Worm (Caenorhabditis elegans): ENCODE measurements around the gene C07E3.9.

Gene C07E3.9

ce11 chrII:10373536-10374169, 23.1 kb downstream of the C07E3.9 start:
- TF ChIP-seq Y95B8A.8 (GFP tag; IDR thresholded peaks at IDR 0.05) (no peak), B0261.1 (tag; optimal IDR thresholded peaks at IDR 0.05) (no peak), pbrm-1 (GFP tag; IDR thresholded peaks at IDR 0.05) (no peak), F10E7.11 (tag; optimal IDR thresholded peaks at IDR 0.05) (no peak), F49E8.2 (tag; optimal IDR thresholded peaks at IDR 0.05; ENCODE audit: insufficient read depth) (no peak)

ce11 chrII:10374776-10375175, 24.2 kb downstream of the C07E3.9 start:
- TF ChIP-seq Y79H2A.3 (GFP tag; conservative IDR thresholded peaks at IDR 0.05), result no peak
- no peak for TF ChIP-seq hlh-12 (tag; optimal IDR thresholded peaks at IDR 0.05)
- no peak for TF ChIP-seq B0035.1 (tag; optimal IDR thresholded peaks at IDR 0.05)
- TF ChIP-seq mcd-1 (GFP tag; IDR thresholded peaks at IDR 0.05), result no peak
- TF ChIP-seq T07F8.4 (tag; optimal IDR thresholded peaks at IDR 0.05), result no peak
- no peak for TF ChIP-seq sptf-2 (GFP tag; optimal IDR thresholded peaks at IDR 0.05)
- TF ChIP-seq lin-40 (tag; optimal IDR thresholded peaks at IDR 0.05), result no peak
- TF ChIP-seq ama-1 (optimal IDR thresholded peaks at IDR 0.05), result no peak
- TF ChIP-seq ama-1 (GFP tag; optimal IDR thresholded peaks at IDR 0.05), result no peak
- no peak for TF ChIP-seq athp-1 (tag; optimal IDR thresholded peaks at IDR 0.05)
- no peak for TF ChIP-seq him-1 (tag; optimal IDR thresholded peaks at IDR 0.05)
- TF ChIP-seq hmg-1.2 (GFP tag; IDR thresholded peaks at IDR 0.05), result no peak

- TF ChIP-seq hmg-1.2 (GFP tag; IDR thresholded peaks at IDR 0.05) (peak; percentile 62), lsl-1 (GFP tag; optimal IDR thresholded peaks at IDR 0.05) (no peak), K12H6.12 (tag; optimal IDR thresholded peaks at IDR 0.05) (no peak), lin-35 (GFP tag; optimal IDR thresholded peaks at IDR 0.05) (no peak), zfh-2 (GFP tag; conservative IDR thresholded peaks at IDR 0.05) (no peak)
These were observed 27.3 kb downstream of the C07E3.9 start for ce11 chrII:10377901-10378300.

- TF ChIP-seq lsl-1 (GFP tag; optimal IDR thresholded peaks at IDR 0.05) (no peak), egrh-3 (GFP tag; IDR thresholded peaks at IDR 0.05) (0 out of 2 replicates have a peak, but pooled peaks have one; percentile 30), zfh-2 (GFP tag; conservative IDR thresholded peaks at IDR 0.05) (peak; percentile 53; the same call in 1 of the 2 replicates)
These were observed 29.0 kb downstream of the C07E3.9 start for ce11 chrII:10379546-10379945.

ce11 chrII:10382247-10382646, 31.7 kb downstream of the C07E3.9 start:
- TF ChIP-seq T07F8.4 (tag; optimal IDR thresholded peaks at IDR 0.05) (no peak), C17E4.6 (GFP tag; IDR thresholded peaks at IDR 0.05) (no peak), egrh-3 (GFP tag; IDR thresholded peaks at IDR 0.05) (peak; percentile 65; the same call in 1 of the 2 replicates), Y79H2A.3 (GFP tag; conservative IDR thresholded peaks at IDR 0.05) (no peak), F23B12.7 (tag; optimal IDR thresholded peaks at IDR 0.05; ENCODE audit: insufficient read depth) (no peak), K11D2.4 (GFP tag; IDR thresholded peaks at IDR 0.05) (peak; percentile 41; the same call in 1 of the 2 replicates), nhr-80 (tag; optimal IDR thresholded peaks at IDR 0.05) (peak; percentile 70), egl-44 (GFP tag; IDR thresholded peaks at IDR 0.05) (no peak), gei-17 (GFP tag; optimal IDR thresholded peaks at IDR 0.05) (peak; percentile 8), nhr-120 (GFP tag; IDR thresholded peaks at IDR 0.05) (no peak), F57C9.4 (tag; optimal IDR thresholded peaks at IDR 0.05) (no peak), F49E8.2 (tag; optimal IDR thresholded peaks at IDR 0.05; ENCODE audit: insufficient read depth) (no peak), efl-1 (GFP tag; optimal IDR thresholded peaks at IDR 0.05) (no peak), ztf-18 (tag; optimal IDR thresholded peaks at IDR 0.05) (no peak), zfh-2 (GFP tag; conservative IDR thresholded peaks at IDR 0.05) (peak; percentile 81), mes-4 (tag; optimal IDR thresholded peaks at IDR 0.05) (no peak), Y67H2A.10 (GFP tag; conservative IDR thresholded peaks at IDR 0.05) (no peak), ceh-58 (GFP tag; IDR thresholded peaks at IDR 0.05) (no peak), nhr-90 (tag; optimal IDR thresholded peaks at IDR 0.05) (no peak), hrde-1 (tag; optimal IDR thresholded peaks at IDR 0.05; ENCODE audit: borderline replicate concordance) (no peak), F37B4.10 (GFP tag; IDR thresholded peaks at IDR 0.05) (no peak), hmg-1.2 (GFP tag; IDR thresholded peaks at IDR 0.05) (peak; percentile 65; the same call in 1 of the 2 replicates), lsl-1 (GFP tag; optimal IDR thresholded peaks at IDR 0.05) (no peak), attf-5 (GFP tag; optimal IDR thresholded peaks at IDR 0.05) (peak; percentile 26), ceh-27 (GFP tag; optimal IDR thresholded peaks at IDR 0.05) (peak; percentile 18)
